Worm (Caenorhabditis elegans) whole organism, midembryonic: Measurements from ENCODE around the gene EEED8.3.
A peak's percentile ranks its signal among the peaks of the same experiment; 100 is the strongest.

Experiments used
- T22C8.4 ChIP-seq: fragments of 200-800 bp; sonication (Bioruptor generic); IDR thresholded peaks from 2 replicates; pipeline ENCODE4 v1.3.6; 2022; ENCODE audit warnings: missing genetic modification characterization, missing compliant biosample characterization
- cog-1 ChIP-seq: sonication (generic microtip); optimal IDR thresholded peaks from 2 replicates; lab custom pipeline; 2016; ENCODE audit warnings: missing genetic modification characterization, missing compliant biosample characterization
- flt-1 ChIP-seq: fragments of 200-800 bp; sonication (Bioruptor generic); IDR thresholded peaks from 2 replicates; pipeline ENCODE4 v1.3.6; 2022; ENCODE audit warnings: missing genetic modification characterization, missing compliant biosample characterization
- klf-2 ChIP-seq: fragments of 200-800 bp; sonication (Bioruptor generic); conservative IDR thresholded peaks from 2 replicates; pipeline ENCODE4 v1.3.6; 2022; ENCODE audit warnings: missing genetic modification reagents, missing genetic modification characterization, missing compliant biosample characterization
- med-1 ChIP-seq: sonication (generic microtip); optimal IDR thresholded peaks from 2 replicates; lab custom pipeline; 2017; ENCODE audit warnings: missing genetic modification characterization, mild to moderate bottlenecking, missing compliant biosample characterization, antibody characterized with exemption, missing genetic modification reagents; ENCODE audit not compliant: insufficient read depth
- ref-1 ChIP-seq: fragments of 200-800 bp; sonication (Bioruptor generic); conservative IDR thresholded peaks from 2 replicates; pipeline ENCODE4 v1.3.6; 2022; ENCODE audit warnings: missing genetic modification reagents, missing genetic modification characterization, missing compliant biosample characterization
- tab-1 ChIP-seq: fragments of 200-800 bp; sonication (Bioruptor generic); IDR thresholded peaks from 2 replicates; pipeline ENCODE4 v1.3.6; 2022; ENCODE audit warnings: missing genetic modification characterization, missing compliant biosample characterization
- ztf-23 ChIP-seq: fragments of 200-800 bp; sonication (Bioruptor generic); IDR thresholded peaks from 2 replicates; pipeline ENCODE4 v1.3.6; 2022; ENCODE audit warnings: missing genetic modification reagents, missing genetic modification characterization, missing compliant biosample characterization
- ztf-29 ChIP-seq: fragments of 200-800 bp; sonication (Bioruptor generic); IDR thresholded peaks from 2 replicates; pipeline ENCODE4 v1.3.6; 2022; ENCODE audit warnings: missing genetic modification reagents, missing genetic modification characterization, missing compliant biosample characterization

EEED8.3 gene

DNA sequence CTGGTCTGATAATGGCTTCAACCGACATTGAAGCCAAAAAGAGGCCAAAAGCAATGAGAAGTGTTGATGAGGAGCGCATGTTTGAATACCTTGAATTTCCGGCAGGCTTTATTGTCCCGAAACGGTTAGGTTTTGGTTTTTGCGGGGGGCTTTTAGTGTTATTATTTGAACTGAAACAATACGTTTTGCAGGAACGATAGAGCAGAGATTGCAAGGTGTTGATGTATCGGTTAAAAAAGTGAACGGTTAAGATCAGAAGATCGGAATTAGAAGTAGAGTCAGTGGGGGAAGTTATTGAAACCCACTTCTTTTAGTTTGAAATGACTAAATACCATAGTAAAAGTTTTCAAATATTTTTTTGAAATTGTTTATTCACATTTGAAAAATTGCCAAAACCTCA lies 6.5 kb upstream of the EEED8.3 start, which contains the start of gene clec-141:
TSS of gene clec-141 (minus strand) at position 101 of the 400 bp plus-strand sequence.
- TF ChIP-seq cog-1 (tag; lab: Kevin White, UChicago) (no peak), klf-2 (GFP tag; lab: Robert Waterston, UW) (no peak), flt-1 (GFP tag; lab: Robert Waterston, UW) (no peak), ztf-23 (GFP tag; lab: Robert Waterston, UW) (no peak), tab-1 (GFP tag; lab: Robert Waterston, UW) (no peak), ztf-29 (no peak), T22C8.4 (GFP tag; lab: Robert Waterston, UW) (no peak), med-1 (no peak), ref-1 (GFP tag; lab: Robert Waterston, UW) (no peak)

ce11 chrII:5408924-5409323 lies 5.2 kb upstream of the EEED8.3 start, which contains the start of the genes EEED8.12 and EEED8.4:
EEED8.12 (minus strand) TSS chrII:5409024.
EEED8.4 (plus strand) TSS chrII:5409319.
- TF ChIP-seq klf-2 (GFP tag; lab: Robert Waterston, UW) (no peak), cog-1 (tag; lab: Kevin White, UChicago) (no peak), ztf-29 (no peak), T22C8.4 (GFP tag; lab: Robert Waterston, UW) (no peak), tab-1 (GFP tag; lab: Robert Waterston, UW) (no peak), ztf-23 (GFP tag; lab: Robert Waterston, UW) (no peak), flt-1 (GFP tag; lab: Robert Waterston, UW) (no peak), med-1 (no peak), ref-1 (GFP tag; lab: Robert Waterston, UW) (no peak)

ce11 chrII:5412467-5412866 lies 1.6 kb upstream of the EEED8.3 start, which contains the start of the genes EEED8.13 and EEED8.18:
EEED8.13 (minus strand) TSS chrII:5412567.
EEED8.18 (minus strand) TSS chrII:5412610.
- no peak for TF ChIP-seq klf-2 (GFP tag; lab: Robert Waterston, UW)
- no peak for TF ChIP-seq cog-1 (tag; lab: Kevin White, UChicago)
- TF ChIP-seq T22C8.4 (GFP tag; lab: Robert Waterston, UW), result no peak
- no peak for TF ChIP-seq med-1
- no peak for TF ChIP-seq ref-1 (GFP tag; lab: Robert Waterston, UW)
- TF ChIP-seq ztf-29, result no peak
- TF ChIP-seq ztf-23 (GFP tag; lab: Robert Waterston, UW), result no peak

- TF ChIP-seq ref-1 (GFP tag; lab: Robert Waterston, UW) (no peak), cog-1 (tag; lab: Kevin White, UChicago) (peak; percentile 11), med-1 (no peak), ztf-23 (GFP tag; lab: Robert Waterston, UW) (no peak), tab-1 (GFP tag; lab: Robert Waterston, UW) (no peak)
Measured at ce11 chrII:5416204-5416764, 2.2 kb downstream of the EEED8.3 start, which contains the start of gene EEED8.2. EEED8.2 (plus strand) TSS chrII:5416714.

- TF ChIP-seq cog-1 (tag; lab: Kevin White, UChicago), result no peak
- no peak for TF ChIP-seq ztf-29
- no peak for TF ChIP-seq klf-2 (GFP tag; lab: Robert Waterston, UW)
- TF ChIP-seq ref-1 (GFP tag; lab: Robert Waterston, UW), result no peak
- no peak for TF ChIP-seq tab-1 (GFP tag; lab: Robert Waterston, UW)
- TF ChIP-seq med-1, result no peak
- TF ChIP-seq flt-1 (GFP tag; lab: Robert Waterston, UW), result no peak
- no peak for TF ChIP-seq ztf-23 (GFP tag; lab: Robert Waterston, UW)
- TF ChIP-seq T22C8.4 (GFP tag; lab: Robert Waterston, UW), result no peak
Measured at ce11 chrII:5417905-5418304, 3.8 kb downstream of the EEED8.3 start.

DNA sequence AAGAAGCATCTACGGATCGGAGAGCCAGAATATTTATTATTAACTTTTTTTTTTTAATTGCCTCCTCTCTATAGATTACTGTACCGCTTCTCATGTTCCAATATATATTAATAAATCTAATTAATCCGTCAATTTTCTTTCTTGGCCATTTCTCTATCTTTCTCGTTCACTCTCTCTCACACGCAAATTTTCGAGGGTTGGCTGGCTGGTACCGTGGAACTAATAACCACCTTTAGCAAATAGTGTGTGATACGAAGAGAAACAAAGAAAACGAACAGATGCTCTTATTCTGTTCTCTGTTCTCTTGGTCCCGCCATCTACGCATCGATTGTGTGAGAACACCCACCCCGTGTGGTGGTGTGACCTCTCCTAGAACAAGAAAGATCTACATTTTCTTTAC lies 4.2 kb downstream of the EEED8.3 start:
- no peak for TF ChIP-seq med-1
- no peak for TF ChIP-seq tab-1 (GFP tag; lab: Robert Waterston, UW)
- TF ChIP-seq klf-2 (GFP tag; lab: Robert Waterston, UW), result no peak
- TF ChIP-seq ref-1 (GFP tag; lab: Robert Waterston, UW), result no peak
- 0 out of 2 replicates have a peak, but pooled peaks have one; percentile 36 for TF ChIP-seq flt-1 (GFP tag; lab: Robert Waterston, UW)

DNA sequence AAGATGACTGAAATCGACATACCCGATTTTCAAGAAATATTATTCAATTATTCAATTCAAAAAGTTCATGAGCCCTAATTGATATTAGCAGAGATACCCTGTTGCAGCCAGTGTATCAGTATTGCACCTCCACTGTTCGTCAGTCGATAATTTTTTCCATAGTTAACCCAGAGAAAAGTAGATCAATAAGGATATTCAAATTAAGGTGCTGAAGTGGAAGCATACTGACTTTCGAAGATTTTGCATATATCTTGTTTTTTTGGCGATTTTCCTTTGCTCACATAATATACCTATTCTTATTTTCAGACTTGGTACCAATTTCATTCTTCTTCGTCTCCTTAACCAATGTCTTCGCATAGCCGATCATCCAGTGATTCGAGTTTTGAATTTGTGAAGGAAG lies 4.9 kb downstream of the EEED8.3 start, which contains the start of gene EEED8.15:
TSS of gene EEED8.15 (plus strand) at position 301 of the 400 bp plus-strand sequence.
- TF ChIP-seq T22C8.4 (GFP tag; lab: Robert Waterston, UW) (no peak), ztf-29 (no peak), flt-1 (GFP tag; lab: Robert Waterston, UW) (no peak), ztf-23 (GFP tag; lab: Robert Waterston, UW) (no peak), klf-2 (GFP tag; lab: Robert Waterston, UW) (no peak), med-1 (no peak), ref-1 (GFP tag; lab: Robert Waterston, UW) (no peak)

DNA sequence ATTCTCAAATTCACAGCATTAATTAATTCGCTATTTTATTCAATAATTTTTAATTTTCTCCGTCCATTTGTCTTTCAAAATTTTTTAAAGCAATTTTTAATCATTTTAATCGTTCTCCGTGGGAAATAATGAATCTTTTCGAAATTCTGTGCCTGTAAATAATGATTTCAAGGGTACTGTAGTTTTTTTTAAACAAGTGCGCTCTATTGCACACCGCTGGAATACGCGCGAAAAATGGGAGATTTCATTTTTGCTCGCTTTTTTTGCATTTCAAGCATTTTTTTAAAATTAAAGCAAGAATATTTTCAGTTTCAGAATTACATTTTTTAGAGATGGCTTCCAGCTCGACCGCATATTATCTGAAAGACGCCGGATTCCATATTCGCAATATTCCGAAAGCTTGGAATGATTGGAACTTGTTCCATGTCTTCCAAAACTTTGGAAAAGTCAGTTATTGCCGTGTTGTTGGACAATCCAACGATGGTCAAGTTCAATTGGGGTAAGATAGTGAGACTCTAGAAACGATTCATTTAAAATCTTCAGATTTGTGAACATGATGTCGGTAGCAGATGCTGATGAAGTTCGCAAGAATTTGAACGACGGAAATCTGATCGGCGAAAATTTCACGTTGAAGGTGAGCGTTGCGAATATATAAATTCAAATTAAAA lies 7.0 kb downstream of the EEED8.3 start, which contains the start of gene tofu-6:
TSS of gene tofu-6 (plus strand) at position 302 of the 668 bp plus-strand sequence.
- TF ChIP-seq cog-1 (tag; lab: Kevin White, UChicago), result no peak
- TF ChIP-seq tab-1 (GFP tag; lab: Robert Waterston, UW), result no peak
- no peak for TF ChIP-seq flt-1 (GFP tag; lab: Robert Waterston, UW)
- TF ChIP-seq klf-2 (GFP tag; lab: Robert Waterston, UW), result no peak
- no peak for TF ChIP-seq ztf-29
- no peak for TF ChIP-seq ztf-23 (GFP tag; lab: Robert Waterston, UW)
- TF ChIP-seq T22C8.4 (GFP tag; lab: Robert Waterston, UW), result no peak
- no peak for TF ChIP-seq med-1
- no peak for TF ChIP-seq ref-1 (GFP tag; lab: Robert Waterston, UW)

DNA sequence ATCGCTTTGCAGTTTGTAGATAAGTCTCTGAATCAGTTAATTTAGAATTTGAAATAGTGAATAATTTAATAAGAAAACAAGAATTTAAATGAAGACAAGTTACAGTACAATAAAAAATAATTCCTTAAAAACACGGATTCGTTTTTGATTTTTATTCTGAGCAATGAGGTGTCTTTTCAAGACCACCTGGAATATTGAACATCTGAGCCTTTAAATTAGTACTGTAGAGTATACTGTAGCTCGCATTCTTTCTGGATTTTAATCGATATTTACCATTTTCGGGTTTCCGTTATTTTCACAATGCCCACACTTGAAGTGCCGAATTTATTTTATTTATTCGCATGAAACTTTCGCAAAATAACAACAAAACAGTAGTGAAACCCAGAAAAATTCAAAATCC lies 9.8 kb downstream of the EEED8.3 start, which contains the start of gene F07F6.7:
TSS of gene F07F6.7 (minus strand) at position 27 of the 400 bp plus-strand sequence.
- no peak for TF ChIP-seq med-1
- no peak for TF ChIP-seq ztf-23 (GFP tag; lab: Robert Waterston, UW)
- TF ChIP-seq flt-1 (GFP tag; lab: Robert Waterston, UW), result no peak; the same call in 1 of the 2 replicates
- TF ChIP-seq klf-2 (GFP tag; lab: Robert Waterston, UW), result no peak
- TF ChIP-seq cog-1 (tag; lab: Kevin White, UChicago), result no peak
- TF ChIP-seq T22C8.4 (GFP tag; lab: Robert Waterston, UW), result no peak
- TF ChIP-seq tab-1 (GFP tag; lab: Robert Waterston, UW), result no peak
- TF ChIP-seq ref-1 (GFP tag; lab: Robert Waterston, UW), result no peak
- TF ChIP-seq ztf-29, result no peak
